Fruit fly (Drosophila melanogaster) whole organism, embryonic: Measurements from ENCODE around the gene pit.

ENCODE experiments used
- Atf-2 ChIP-seq: fragments of 200-800 bp; sonication (Bioruptor generic); optimal IDR thresholded peaks from 2 replicates; lab custom pipeline; 2016; ENCODE audit warnings: missing biosample characterization, missing genetic modification characterization
- Bgb ChIP-seq: fragments of 200-800 bp; sonication (Bioruptor generic); IDR thresholded peaks from 2 replicates; pipeline ENCODE4 v1.3.6; 2022; ENCODE audit warnings: missing biosample characterization, missing genetic modification characterization; ENCODE audit not compliant: partially characterized antibody
- Blimp-1 ChIP-seq: fragments of 200-800 bp; sonication (Bioruptor generic); optimal IDR thresholded peaks from 3 replicates; lab custom pipeline; 2018; ENCODE audit warnings: missing biosample characterization, missing genetic modification characterization, mild to moderate bottlenecking, moderate library complexity, missing genetic modification reagents
- CG10147 ChIP-seq: fragments of 200-800 bp; sonication (Bioruptor generic); optimal IDR thresholded peaks from 2 replicates; lab custom pipeline; 2019; ENCODE audit warnings: missing biosample characterization, mild to moderate bottlenecking, missing genetic modification characterization, moderate library complexity
- CG10209 ChIP-seq: fragments of 200-800 bp; sonication (Bioruptor generic); optimal IDR thresholded peaks from 3 replicates; lab custom pipeline; 2017; ENCODE audit warnings: missing biosample characterization, mild to moderate bottlenecking, missing genetic modification characterization, missing genetic modification reagents
- CG10267 ChIP-seq: fragments of 200-800 bp; sonication (Bioruptor generic); optimal IDR thresholded peaks from 2 replicates; lab custom pipeline; 2018; ENCODE audit warnings: missing biosample characterization, mild to moderate bottlenecking, missing genetic modification characterization, moderate library complexity
- CG12155 ChIP-seq: fragments of 200-800 bp; sonication (Bioruptor generic); optimal IDR thresholded peaks from 3 replicates; lab custom pipeline; 2016; ENCODE audit warnings: missing biosample characterization, missing genetic modification characterization
- CG1603 ChIP-seq: fragments of 200-800 bp; sonication (Bioruptor generic); optimal IDR thresholded peaks from 2 replicates; lab custom pipeline; 2019; ENCODE audit warnings: missing biosample characterization, mild to moderate bottlenecking, missing genetic modification characterization, moderate library complexity
- CG1647 ChIP-seq: fragments of 200-800 bp; sonication (Bioruptor generic); optimal IDR thresholded peaks from 3 replicates; lab custom pipeline; 2016; ENCODE audit warnings: missing biosample characterization, missing genetic modification characterization
- CG17385 ChIP-seq: fragments of 200-800 bp; sonication (Bioruptor generic); optimal IDR thresholded peaks from 3 replicates; lab custom pipeline; 2018; ENCODE audit warnings: missing biosample characterization, mild to moderate bottlenecking, missing genetic modification characterization
- CG17568 ChIP-seq: fragments of 200-800 bp; sonication (Bioruptor generic); optimal IDR thresholded peaks from 2 replicates; lab custom pipeline; 2018; ENCODE audit warnings: missing biosample characterization, mild to moderate bottlenecking, missing genetic modification characterization, moderate library complexity
- CG17612 ChIP-seq: fragments of 200-800 bp; sonication (Bioruptor generic); IDR thresholded peaks from 2 replicates; pipeline ENCODE4 v1.3.6; 2022; ENCODE audit warnings: missing biosample characterization, missing genetic modification characterization
- CG4404 ChIP-seq: fragments of 200-800 bp; sonication (Bioruptor generic); IDR thresholded peaks from 2 replicates; pipeline ENCODE4 v1.3.6; 2022; ENCODE audit warnings: missing biosample characterization, missing genetic modification characterization
- CG4617 ChIP-seq: fragments of 200-800 bp; sonication (Bioruptor generic); optimal IDR thresholded peaks from 3 replicates; lab custom pipeline; 2016; ENCODE audit warnings: missing biosample characterization, missing genetic modification characterization, borderline replicate concordance
- CG6175 ChIP-seq: fragments of 200-800 bp; sonication (Bioruptor generic); IDR thresholded peaks from 3 replicates; pipeline ENCODE4 v1.3.6; 2022; ENCODE audit warnings: missing biosample characterization, missing genetic modification characterization
- CG6854 ChIP-seq: fragments of 200-800 bp; sonication (Bioruptor generic); optimal IDR thresholded peaks from 3 replicates; lab custom pipeline; 2017; ENCODE audit warnings: missing biosample characterization, mild to moderate bottlenecking, missing genetic modification characterization
- CG7271 ChIP-seq: fragments of 200-800 bp; sonication (Bioruptor generic); optimal IDR thresholded peaks from 2 replicates; lab custom pipeline; 2018; ENCODE audit warnings: missing biosample characterization, mild to moderate bottlenecking, missing genetic modification characterization, moderate library complexity
- CG7556 ChIP-seq: fragments of 200-800 bp; sonication (Bioruptor generic); optimal IDR thresholded peaks from 2 replicates; lab custom pipeline; 2017; ENCODE audit warnings: missing biosample characterization, mild to moderate bottlenecking, missing genetic modification characterization
- CG7839 ChIP-seq: fragments of 200-800 bp; sonication (Bioruptor generic); optimal IDR thresholded peaks from 3 replicates; lab custom pipeline; 2018; ENCODE audit warnings: missing biosample characterization, mild to moderate bottlenecking, missing genetic modification characterization, moderate library complexity
- CG8359 ChIP-seq: fragments of 200-800 bp; sonication (Bioruptor generic); optimal IDR thresholded peaks from 2 replicates; lab custom pipeline; 2017; ENCODE audit warnings: missing biosample characterization, mild to moderate bottlenecking, missing genetic modification characterization, borderline replicate concordance
- CG8388 ChIP-seq: fragments of 200-800 bp; sonication (Bioruptor generic); optimal IDR thresholded peaks from 2 replicates; lab custom pipeline; 2019; ENCODE audit warnings: missing biosample characterization, mild to moderate bottlenecking, missing genetic modification characterization, moderate library complexity
- CG9437 ChIP-seq: fragments of 200-800 bp; sonication (Bioruptor generic); optimal IDR thresholded peaks from 2 replicates; lab custom pipeline; 2018; ENCODE audit warnings: missing biosample characterization, mild to moderate bottlenecking, missing genetic modification characterization
- HLH4C ChIP-seq: fragments of 200-800 bp; sonication (Bioruptor generic); IDR thresholded peaks from 3 replicates; pipeline ENCODE4 v1.3.6; 2022; ENCODE audit warnings: missing biosample characterization, missing genetic modification characterization; ENCODE audit not compliant: partially characterized antibody
- HmgZ ChIP-seq: fragments of 200-800 bp; sonication (Bioruptor generic); optimal IDR thresholded peaks from 2 replicates; lab custom pipeline; 2018; ENCODE audit warnings: missing biosample characterization, mild to moderate bottlenecking, missing genetic modification characterization
- Scr ChIP-seq: fragments of 200-800 bp; sonication (Bioruptor generic); IDR thresholded peaks from 2 replicates; pipeline ENCODE4 v1.3.6; 2022; ENCODE audit warnings: missing biosample characterization, missing genetic modification characterization; ENCODE audit not compliant: partially characterized antibody
- Sry-δ ChIP-seq: fragments of 200-800 bp; sonication (Bioruptor generic); optimal IDR thresholded peaks from 2 replicates; lab custom pipeline; 2016; ENCODE audit warnings: missing biosample characterization, missing genetic modification characterization
- abd-A ChIP-seq: fragments of 200-800 bp; sonication (Bioruptor generic); optimal IDR thresholded peaks from 3 replicates; lab custom pipeline; 2019; ENCODE audit warnings: missing biosample characterization, mild to moderate bottlenecking, missing genetic modification characterization, moderate library complexity
- ase ChIP-seq: fragments of 200-800 bp; sonication (Bioruptor generic); IDR thresholded peaks from 3 replicates; pipeline ENCODE4 v1.3.6; 2022; ENCODE audit warnings: missing biosample characterization, missing genetic modification characterization
- bigmax ChIP-seq: fragments of 200-800 bp; sonication (Bioruptor generic); optimal IDR thresholded peaks from 2 replicates; lab custom pipeline; 2018; ENCODE audit warnings: missing biosample characterization, mild to moderate bottlenecking, missing genetic modification characterization
- br ChIP-seq: fragments of >200 bp; optimal IDR thresholded peaks from 2 replicates; lab custom pipeline; 2017
- cad ChIP-seq: fragments of >200 bp; optimal IDR thresholded peaks from 2 replicates; lab custom pipeline; 2017; ENCODE audit warnings: missing biosample characterization, missing genetic modification characterization
- crp ChIP-seq, 2 experiments: fragments of 200-800 bp; sonication (Bioruptor generic); optimal IDR thresholded peaks; 2 replicates in 1 of 2; 3 replicates in 1 of 2; lab custom pipeline; 2017; ENCODE audit warnings: missing biosample characterization in 2 of 2, missing genetic modification characterization in 2 of 2, mild to moderate bottlenecking in 1 of 2, moderate library complexity in 1 of 2
- cwo ChIP-seq: fragments of 200-800 bp; sonication (Bioruptor generic); optimal IDR thresholded peaks from 3 replicates; lab custom pipeline; 2017; ENCODE audit warnings: missing biosample characterization, missing genetic modification characterization, mild to moderate bottlenecking, moderate library complexity, missing genetic modification reagents
- da ChIP-seq: fragments of 200-800 bp; sonication (Bioruptor generic); optimal IDR thresholded peaks from 2 replicates; lab custom pipeline; 2016; ENCODE audit warnings: missing biosample characterization, missing genetic modification characterization
- dati ChIP-seq: fragments of 200-800 bp; sonication (Bioruptor generic); IDR thresholded peaks from 2 replicates; pipeline ENCODE4 v1.3.6; 2022; ENCODE audit warnings: missing biosample characterization, missing genetic modification characterization
- dmrt11E ChIP-seq: fragments of 200-800 bp; sonication (Bioruptor generic); optimal IDR thresholded peaks from 3 replicates; lab custom pipeline; 2018; ENCODE audit warnings: missing biosample characterization, mild to moderate bottlenecking, missing genetic modification characterization, moderate library complexity
- dmrt99B ChIP-seq: fragments of 200-800 bp; sonication (Bioruptor generic); optimal IDR thresholded peaks from 2 replicates; lab custom pipeline; 2018; ENCODE audit warnings: missing biosample characterization, mild to moderate bottlenecking, missing genetic modification characterization, moderate library complexity
- dysf ChIP-seq: fragments of 200-800 bp; sonication (Bioruptor generic); IDR thresholded peaks from 3 replicates; pipeline ENCODE4 v1.3.6; 2022; ENCODE audit warnings: missing biosample characterization, missing genetic modification characterization
- ind ChIP-seq: fragments of 200-800 bp; sonication (Bioruptor generic); optimal IDR thresholded peaks from 3 replicates; lab custom pipeline; 2016; ENCODE audit warnings: missing biosample characterization, missing genetic modification characterization
- jing ChIP-seq: fragments of 200-800 bp; sonication (Bioruptor generic); optimal IDR thresholded peaks from 2 replicates; lab custom pipeline; 2018; ENCODE audit warnings: missing biosample characterization, mild to moderate bottlenecking, missing genetic modification characterization
- lmd ChIP-seq: fragments of 200-800 bp; sonication (Bioruptor generic); IDR thresholded peaks from 2 replicates; pipeline ENCODE4 v1.3.6; 2022; ENCODE audit warnings: missing biosample characterization, missing genetic modification characterization
- nom ChIP-seq: fragments of 200-800 bp; sonication (Bioruptor generic); optimal IDR thresholded peaks from 2 replicates; lab custom pipeline; 2017; ENCODE audit warnings: missing biosample characterization, missing genetic modification characterization, mild to moderate bottlenecking, moderate library complexity, missing genetic modification reagents
- oc ChIP-seq: fragments of 200-800 bp; sonication (Bioruptor generic); optimal IDR thresholded peaks from 2 replicates; lab custom pipeline; 2018; ENCODE audit warnings: missing biosample characterization, mild to moderate bottlenecking, missing genetic modification characterization, moderate library complexity
- repo ChIP-seq: fragments of 200-800 bp; sonication (Bioruptor generic); optimal IDR thresholded peaks from 2 replicates; lab custom pipeline; 2016; ENCODE audit warnings: missing biosample characterization, missing genetic modification characterization
- ssp ChIP-seq: fragments of 200-800 bp; sonication (Bioruptor generic); IDR thresholded peaks from 2 replicates; pipeline ENCODE4 v1.3.6; 2022; ENCODE audit warnings: missing biosample characterization, missing genetic modification characterization
- twi ChIP-seq: fragments of 200-800 bp; optimal IDR thresholded peaks from 2 replicates; lab custom pipeline; 2019; ENCODE audit warnings: missing biosample characterization, mild to moderate bottlenecking, missing genetic modification characterization, moderate library complexity
- zf30C ChIP-seq: fragments of 200-800 bp; sonication (Bioruptor generic); optimal IDR thresholded peaks from 3 replicates; lab custom pipeline; 2018; ENCODE audit warnings: missing biosample characterization, mild to moderate bottlenecking, missing genetic modification characterization

The pit gene

dm6 chr3R:22040400-22040799, 6.3 kb downstream of the pit start (continued):
- TF ChIP-seq abd-A (tag; lab: Kevin White, UChicago) (peak; percentile 69), ssp (no peak)
- TF ChIP-seq, all 482 proteins: peak for 10

DNA sequence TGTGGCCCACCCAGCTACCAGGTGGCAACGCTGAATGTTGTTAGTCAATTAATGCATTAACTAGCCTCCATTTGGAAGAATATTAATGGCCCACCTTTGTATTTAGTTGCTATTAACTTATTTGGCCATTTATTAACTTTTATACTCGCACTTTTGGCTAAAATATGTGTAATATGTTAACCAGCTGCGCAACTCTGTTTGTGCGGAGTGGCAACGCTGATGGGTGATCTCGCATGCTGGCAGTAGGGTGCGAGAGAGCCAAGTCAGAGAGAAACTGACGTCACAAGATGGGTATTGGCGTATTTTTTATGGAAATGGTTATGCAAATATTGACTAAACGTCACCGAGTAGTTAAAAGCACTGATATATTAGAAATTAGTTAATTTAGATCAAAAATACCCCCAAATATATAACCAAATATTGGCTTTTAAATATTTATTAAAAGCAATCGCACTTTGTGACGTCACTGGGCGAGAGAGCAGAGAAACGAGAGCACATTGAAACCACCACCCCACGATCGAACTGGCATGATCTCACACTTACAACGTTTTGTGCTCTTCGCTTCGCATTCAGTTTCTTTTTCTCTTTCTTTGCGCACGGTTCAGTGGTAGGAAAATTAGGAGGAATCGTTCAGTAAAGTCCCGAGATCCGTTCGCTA, 7.7 kb downstream of the pit start, which contains the start of gene how:
how (plus strand) TSS at position 567 of the 658 bp plus-strand sequence.
- TF ChIP-seq Scr (GFP tag; lab: Robert Waterston, UW): peak; percentile 43; the same call in 1 of the 2 replicates
- peak; percentile 4 for TF ChIP-seq CG9437 (GFP tag; lab: Kevin White, UChicago)
- TF ChIP-seq CG10209 (GFP tag; lab: Kevin White, UChicago): no peak
- TF ChIP-seq jing (GFP tag; lab: Kevin White, UChicago): no peak
- no peak for TF ChIP-seq repo (GFP tag; lab: Kevin White, UChicago)
- peak; percentile 78 for TF ChIP-seq HmgZ
- no peak for TF ChIP-seq bigmax (GFP tag; lab: Kevin White, UChicago)
- peak; percentile 19 for TF ChIP-seq Atf-2 (GFP tag; lab: Kevin White, UChicago)
- no peak for TF ChIP-seq CG17568 (GFP tag; lab: Kevin White, UChicago)
- peak; percentile 40 for TF ChIP-seq CG10267 (tag; lab: Kevin White, UChicago)
- no peak for TF ChIP-seq CG8359 (GFP tag; lab: Kevin White, UChicago)
- peak; percentile 17 for TF ChIP-seq Blimp-1 (GFP tag; lab: Kevin White, UChicago)
- no peak for TF ChIP-seq dati (GFP tag; lab: Robert Waterston, UW)
- no peak for TF ChIP-seq CG10147 (GFP tag; lab: Kevin White, UChicago)
- peak in 1 of 2 experiments; percentile 45 for TF ChIP-seq crp (GFP tag; optimal IDR thresholded peaks at IDR 0.05; lab: Kevin White, UChicago)
- TF ChIP-seq dmrt99B (tag; lab: Kevin White, UChicago): no peak
- peak; percentile 19; the same call in 1 of the 3 replicates for TF ChIP-seq HLH4C (GFP tag; lab: Robert Waterston, UW)
- 0 out of 2 replicates have a peak, but pooled peaks have one; percentile 22 for TF ChIP-seq lmd
- TF ChIP-seq ase: no peak
- TF ChIP-seq CG1603: peak; percentile 78
- no peak for TF ChIP-seq CG4617
- TF ChIP-seq cad (GFP tag; lab: Kevin White, UChicago): no peak
- peak; percentile 34 for TF ChIP-seq Sry-δ (GFP tag; lab: Kevin White, UChicago)
- TF ChIP-seq br (lab: Kevin White, UChicago): no peak
- TF ChIP-seq CG6854 (GFP tag; lab: Kevin White, UChicago): no peak
- TF ChIP-seq dysf (GFP tag; lab: Robert Waterston, UW): no peak
- no peak for TF ChIP-seq CG7271 (tag; lab: Kevin White, UChicago)
- peak; percentile 2 for TF ChIP-seq CG7556 (GFP tag; lab: Kevin White, UChicago)
- no peak for TF ChIP-seq CG1647 (GFP tag; lab: Kevin White, UChicago)
- no peak for TF ChIP-seq CG7839 (tag; lab: Kevin White, UChicago)
- peak; percentile 23 for TF ChIP-seq ind (GFP tag; lab: Kevin White, UChicago)
- TF ChIP-seq CG6175 (GFP tag; lab: Robert Waterston, UW): no peak
- no peak for TF ChIP-seq CG17612 (GFP tag; lab: Robert Waterston, UW)
- peak; percentile 63 for TF ChIP-seq da
- TF ChIP-seq oc (tag; lab: Kevin White, UChicago): peak; percentile 21
- no peak for TF ChIP-seq Bgb (GFP tag; lab: Robert Waterston, UW)
- TF ChIP-seq dmrt11E (tag; lab: Kevin White, UChicago): peak; percentile 13
- no peak for TF ChIP-seq zf30C (GFP tag; lab: Kevin White, UChicago)
- TF ChIP-seq CG4404 (GFP tag; lab: Robert Waterston, UW): no peak
- TF ChIP-seq CG12155 (GFP tag; lab: Kevin White, UChicago): no peak
- TF ChIP-seq CG17385 (GFP tag; lab: Kevin White, UChicago): peak; percentile 7
- no peak for TF ChIP-seq twi (tag; lab: Kevin White, UChicago)
- TF ChIP-seq nom (GFP tag; lab: Kevin White, UChicago): peak; percentile 36
- TF ChIP-seq CG8388 (GFP tag; lab: Kevin White, UChicago): peak; percentile 8
- no peak for TF ChIP-seq cwo (GFP tag; lab: Kevin White, UChicago)
